Worm (Caenorhabditis elegans): ENCODE results near the gene mxl-1.

- TF ChIP-seq aly-2 (tag; optimal IDR thresholded peaks at IDR 0.05) (no peak), unc-62 (GFP tag; optimal IDR thresholded peaks at IDR 0.05) (no peak), ZK546.5 (tag; optimal IDR thresholded peaks at IDR 0.05) (no peak)
These were observed 40.2 kb upstream of the mxl-1 start for ce11 chrV:11204452-11204851.

All from whole organism, L2 larva.